Worm (Caenorhabditis elegans) whole organism, midembryonic: ENCODE data around the gene Y49F6B.12.

ENCODE experiments used
- T22C8.4 ChIP-seq: fragments of 200-800 bp; sonication (Bioruptor generic); IDR thresholded peaks from 2 replicates; pipeline ENCODE4 v1.3.6; 2022; ENCODE audit warnings: missing genetic modification characterization, missing compliant biosample characterization
- cog-1 ChIP-seq: sonication (generic microtip); optimal IDR thresholded peaks from 2 replicates; lab custom pipeline; 2016; ENCODE audit warnings: missing genetic modification characterization, missing compliant biosample characterization
- flt-1 ChIP-seq: fragments of 200-800 bp; sonication (Bioruptor generic); IDR thresholded peaks from 2 replicates; pipeline ENCODE4 v1.3.6; 2022; ENCODE audit warnings: missing genetic modification characterization, missing compliant biosample characterization
- klf-2 ChIP-seq: fragments of 200-800 bp; sonication (Bioruptor generic); conservative IDR thresholded peaks from 2 replicates; pipeline ENCODE4 v1.3.6; 2022; ENCODE audit warnings: missing genetic modification reagents, missing genetic modification characterization, missing compliant biosample characterization
- med-1 ChIP-seq: sonication (generic microtip); optimal IDR thresholded peaks from 2 replicates; lab custom pipeline; 2017; ENCODE audit warnings: missing genetic modification characterization, mild to moderate bottlenecking, missing compliant biosample characterization, antibody characterized with exemption, missing genetic modification reagents; ENCODE audit not compliant: insufficient read depth
- ref-1 ChIP-seq: fragments of 200-800 bp; sonication (Bioruptor generic); conservative IDR thresholded peaks from 2 replicates; pipeline ENCODE4 v1.3.6; 2022; ENCODE audit warnings: missing genetic modification reagents, missing genetic modification characterization, missing compliant biosample characterization
- tab-1 ChIP-seq: fragments of 200-800 bp; sonication (Bioruptor generic); IDR thresholded peaks from 2 replicates; pipeline ENCODE4 v1.3.6; 2022; ENCODE audit warnings: missing genetic modification characterization, missing compliant biosample characterization
- ztf-23 ChIP-seq: fragments of 200-800 bp; sonication (Bioruptor generic); IDR thresholded peaks from 2 replicates; pipeline ENCODE4 v1.3.6; 2022; ENCODE audit warnings: missing genetic modification reagents, missing genetic modification characterization, missing compliant biosample characterization
- ztf-29 ChIP-seq: fragments of 200-800 bp; sonication (Bioruptor generic); IDR thresholded peaks from 2 replicates; pipeline ENCODE4 v1.3.6; 2022; ENCODE audit warnings: missing genetic modification reagents, missing genetic modification characterization, missing compliant biosample characterization

Gene Y49F6B.12

DNA sequence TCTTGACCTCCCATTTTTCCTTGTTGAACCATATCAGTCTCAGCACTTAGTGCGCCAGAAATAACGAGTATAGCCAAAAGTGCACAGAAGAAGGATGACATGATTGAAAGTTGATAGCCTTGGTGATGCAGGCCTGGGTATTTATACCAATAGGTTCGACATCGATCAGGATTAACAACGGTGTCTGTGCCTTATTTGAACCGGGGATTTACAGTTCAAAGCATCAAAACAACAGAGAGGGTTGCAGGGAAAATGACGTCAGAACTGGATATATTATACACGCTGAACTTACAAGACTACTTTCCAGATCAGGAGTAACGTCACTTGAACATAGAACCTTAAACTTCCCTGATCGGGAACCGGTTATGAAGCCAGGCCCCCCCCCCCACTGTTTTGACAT is at the start of gene Y49F6B.12:
Gene Y49F6B.12, minus strand, starts transcription at position 101 of the 400 bp plus-strand sequence.
- TF ChIP-seq ztf-29 (GFP tag; lab: Robert Waterston, UW) (no peak), T22C8.4 (GFP tag; lab: Robert Waterston, UW) (no peak), tab-1 (GFP tag; lab: Robert Waterston, UW) (no peak), ref-1 (GFP tag; lab: Robert Waterston, UW) (no peak), flt-1 (no peak), ztf-23 (no peak), cog-1 (tag; lab: Kevin White, UChicago) (no peak), med-1 (GFP tag; lab: Kevin White, UChicago) (no peak), klf-2 (GFP tag; lab: Robert Waterston, UW) (no peak)

DNA sequence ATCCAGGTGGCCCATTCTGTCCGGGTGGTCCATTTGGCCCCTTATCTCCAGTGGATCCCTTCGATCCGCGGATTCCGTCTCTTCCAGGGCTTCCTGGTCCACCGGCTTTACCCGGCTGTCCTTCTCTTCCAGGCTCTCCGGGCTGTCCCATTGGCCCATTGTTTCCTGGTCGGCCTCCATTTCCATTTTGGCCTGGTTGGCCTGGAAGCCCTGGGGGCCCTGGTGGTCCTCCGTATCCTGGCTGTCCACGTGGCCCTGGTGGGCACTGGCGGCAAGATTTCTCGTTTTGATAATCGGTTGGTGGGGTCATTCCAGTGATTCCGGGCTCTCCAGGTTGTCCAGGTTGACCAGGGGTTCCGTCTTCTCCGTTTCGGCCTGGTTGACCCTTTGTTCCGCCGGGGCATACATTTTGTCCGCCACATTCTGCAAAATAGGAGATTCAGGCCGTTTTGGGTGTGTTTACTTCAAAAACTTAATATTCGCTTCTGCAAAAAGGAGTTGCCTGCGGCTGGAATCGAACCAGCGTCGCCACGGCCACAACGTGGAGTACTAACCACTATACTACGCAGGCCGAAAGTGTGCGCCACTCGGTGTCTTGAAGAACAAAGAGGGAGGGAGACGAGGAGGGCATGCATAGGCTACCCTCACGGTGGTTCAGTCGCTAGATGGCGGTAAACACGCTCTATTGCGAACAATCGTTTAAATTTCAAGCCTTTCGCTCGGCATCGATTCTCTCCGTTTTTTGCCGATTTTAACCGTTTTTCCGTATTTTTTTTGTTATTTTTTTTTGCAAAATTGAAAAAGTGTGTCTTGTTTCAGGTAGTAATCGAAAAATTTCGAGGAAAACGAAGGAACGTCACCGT is 49.0 kb upstream of the Y49F6B.12 start, which contains the start of gene W09G10.9:
Gene W09G10.9, plus strand, starts transcription at position 813 of the 863 bp plus-strand sequence.
- peak; percentile 93 for TF ChIP-seq ztf-23
- TF ChIP-seq cog-1 (tag; lab: Kevin White, UChicago) = peak; percentile 4
- peak; percentile 96 for TF ChIP-seq tab-1 (GFP tag; lab: Robert Waterston, UW)
- peak; percentile 87 for TF ChIP-seq ztf-29 (GFP tag; lab: Robert Waterston, UW)
- peak; percentile 95 for TF ChIP-seq flt-1
- peak; percentile 89 for TF ChIP-seq ref-1 (GFP tag; lab: Robert Waterston, UW)
- TF ChIP-seq klf-2 (GFP tag; lab: Robert Waterston, UW) = peak; percentile 91
- peak; percentile 43 for TF ChIP-seq med-1 (GFP tag; lab: Kevin White, UChicago)
- peak; percentile 92 for TF ChIP-seq T22C8.4 (GFP tag; lab: Robert Waterston, UW)

DNA sequence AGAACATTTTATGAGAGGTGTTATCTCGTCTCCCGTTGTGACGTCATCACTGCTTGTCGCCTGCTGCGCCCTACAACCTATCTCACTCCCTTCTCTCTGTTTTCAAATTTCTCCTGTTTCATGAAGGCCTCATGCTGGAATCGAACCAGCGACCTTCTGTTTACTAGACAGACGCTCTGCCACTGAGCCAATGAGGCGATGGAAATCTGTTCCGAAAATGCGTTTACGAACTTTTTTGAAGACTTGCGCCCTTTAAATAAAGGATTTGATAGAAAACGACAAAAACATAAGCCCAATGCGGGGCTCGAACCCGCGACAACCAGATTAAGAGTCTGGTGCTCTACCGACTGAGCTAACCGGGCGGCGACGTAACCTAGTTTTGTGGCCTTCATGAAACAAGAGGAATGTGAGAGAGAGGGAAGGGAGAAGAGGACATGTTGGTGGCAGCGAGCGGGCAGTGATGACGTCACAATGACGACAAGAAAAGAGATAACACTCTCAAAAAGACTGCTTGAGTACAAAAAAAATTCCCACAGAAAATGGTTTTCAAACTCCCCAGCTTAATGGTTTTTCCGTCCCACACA is 46.8 kb upstream of the Y49F6B.12 start, which contains the start of gene clec-126:
Gene clec-126, plus strand, starts transcription at position 534 of the 584 bp plus-strand sequence.
- peak; percentile 81 for TF ChIP-seq ref-1 (GFP tag; lab: Robert Waterston, UW)
- TF ChIP-seq med-1 (GFP tag; lab: Kevin White, UChicago) = peak; percentile 62
- TF ChIP-seq ztf-29 (GFP tag; lab: Robert Waterston, UW) = peak; percentile 86; the same call in 1 of the 2 replicates
- TF ChIP-seq tab-1 (GFP tag; lab: Robert Waterston, UW) = peak; percentile 89
- peak; percentile 87; the same call in 1 of the 2 replicates for TF ChIP-seq ztf-23
- TF ChIP-seq T22C8.4 (GFP tag; lab: Robert Waterston, UW) = peak; percentile 88
- peak; percentile 84 for TF ChIP-seq klf-2 (GFP tag; lab: Robert Waterston, UW)
- TF ChIP-seq cog-1 (tag; lab: Kevin White, UChicago) = peak; percentile 87
- peak; percentile 93 for TF ChIP-seq flt-1

DNA sequence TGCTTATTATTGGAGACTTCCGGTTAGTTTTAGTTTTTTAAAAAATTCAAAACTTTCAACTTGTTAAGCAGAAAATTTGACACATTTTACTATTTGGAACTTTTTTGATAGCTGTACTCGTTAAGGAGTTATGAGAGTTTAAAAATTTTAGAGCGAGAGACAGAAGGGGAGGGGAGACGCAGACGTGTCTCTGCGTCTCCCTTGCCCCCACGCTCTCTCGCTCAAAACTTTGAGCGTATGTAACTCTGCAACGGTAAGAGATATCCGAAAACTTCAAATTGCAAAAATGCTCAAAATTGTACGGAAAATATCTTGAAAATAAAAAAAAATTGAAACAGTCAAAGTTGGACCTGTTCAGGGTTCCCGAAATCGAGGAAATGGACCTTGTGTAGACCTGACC is 44.0 kb upstream of the Y49F6B.12 start:
- no peak for TF ChIP-seq ztf-23
- TF ChIP-seq tab-1 (GFP tag; lab: Robert Waterston, UW) = no peak
- no peak for TF ChIP-seq klf-2 (GFP tag; lab: Robert Waterston, UW)
- TF ChIP-seq flt-1 = no peak
- TF ChIP-seq ref-1 (GFP tag; lab: Robert Waterston, UW) = no peak
- no peak for TF ChIP-seq cog-1 (tag; lab: Kevin White, UChicago)
- TF ChIP-seq ztf-29 (GFP tag; lab: Robert Waterston, UW) = no peak
- no peak for TF ChIP-seq T22C8.4 (GFP tag; lab: Robert Waterston, UW)
- TF ChIP-seq med-1 (GFP tag; lab: Kevin White, UChicago) = no peak

DNA sequence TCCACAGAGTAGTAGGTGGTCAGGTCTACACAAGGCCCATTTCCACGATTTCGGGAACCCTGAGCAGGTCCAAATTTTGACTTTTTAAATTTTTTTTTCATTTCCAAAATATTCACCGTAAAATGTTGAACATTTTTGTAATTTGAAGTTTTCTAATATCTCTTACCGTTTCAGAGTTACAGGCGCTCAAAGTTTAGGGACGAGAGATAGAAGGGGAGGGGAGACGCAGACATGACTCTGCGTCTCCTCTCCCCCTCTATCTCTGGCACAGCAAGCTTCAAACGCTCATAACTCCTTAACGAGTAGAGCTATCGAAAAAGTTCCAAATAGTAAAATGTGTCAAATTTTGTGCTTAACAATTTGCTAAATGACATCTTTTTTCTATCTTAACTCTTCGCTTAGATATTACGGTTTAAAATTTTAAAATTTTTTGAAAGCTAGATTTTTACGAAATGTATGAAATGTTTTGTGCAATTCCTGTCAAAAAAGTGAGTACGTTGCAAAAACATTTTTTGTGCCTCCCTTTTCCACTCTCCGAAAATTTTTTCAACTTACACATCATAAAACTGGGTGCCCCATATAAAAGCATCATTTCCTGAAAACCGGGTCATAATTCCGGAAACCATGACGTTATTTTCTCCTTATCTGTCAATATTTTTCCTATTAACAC is 43.3 kb upstream of the Y49F6B.12 start, which contains the start of the genes Y49F6B.14 and clec-125:
Gene Y49F6B.14, minus strand, starts transcription at position 101 of the 670 bp plus-strand sequence.
Gene clec-125, plus strand, starts transcription at position 620 of the 670 bp plus-strand sequence.
- TF ChIP-seq ztf-23 = no peak
- no peak for TF ChIP-seq flt-1
- TF ChIP-seq ztf-29 (GFP tag; lab: Robert Waterston, UW) = no peak
- no peak for TF ChIP-seq klf-2 (GFP tag; lab: Robert Waterston, UW)
- TF ChIP-seq ref-1 (GFP tag; lab: Robert Waterston, UW) = no peak
- no peak for TF ChIP-seq med-1 (GFP tag; lab: Kevin White, UChicago)
- TF ChIP-seq T22C8.4 (GFP tag; lab: Robert Waterston, UW) = no peak
- TF ChIP-seq cog-1 (tag; lab: Kevin White, UChicago) = no peak

DNA sequence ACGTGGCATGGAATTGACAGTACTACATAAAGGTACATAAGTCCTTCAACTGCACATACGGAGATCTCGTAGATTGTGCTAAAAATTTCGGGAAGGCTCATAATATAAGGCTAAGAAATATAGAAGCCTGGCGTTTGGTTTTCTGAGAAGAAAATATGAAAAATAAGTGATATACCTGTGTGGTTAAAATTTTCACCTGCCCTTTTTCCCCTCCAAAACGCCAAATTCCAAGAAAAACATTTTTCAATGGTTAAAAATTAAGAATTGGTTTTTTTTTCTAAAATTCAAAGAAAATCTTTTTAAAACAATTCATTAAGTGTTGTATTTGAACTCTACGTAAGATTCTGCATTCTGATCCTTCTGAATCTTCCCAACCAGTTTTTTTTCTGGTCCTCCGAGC is 42.4 kb upstream of the Y49F6B.12 start, which contains the start of gene srz-5:
Gene srz-5, minus strand, starts transcription at position 101 of the 400 bp plus-strand sequence.
- no peak for TF ChIP-seq tab-1 (GFP tag; lab: Robert Waterston, UW)
- no peak for TF ChIP-seq klf-2 (GFP tag; lab: Robert Waterston, UW)
- no peak for TF ChIP-seq flt-1
- TF ChIP-seq med-1 (GFP tag; lab: Kevin White, UChicago) = no peak
- TF ChIP-seq T22C8.4 (GFP tag; lab: Robert Waterston, UW) = no peak

DNA sequence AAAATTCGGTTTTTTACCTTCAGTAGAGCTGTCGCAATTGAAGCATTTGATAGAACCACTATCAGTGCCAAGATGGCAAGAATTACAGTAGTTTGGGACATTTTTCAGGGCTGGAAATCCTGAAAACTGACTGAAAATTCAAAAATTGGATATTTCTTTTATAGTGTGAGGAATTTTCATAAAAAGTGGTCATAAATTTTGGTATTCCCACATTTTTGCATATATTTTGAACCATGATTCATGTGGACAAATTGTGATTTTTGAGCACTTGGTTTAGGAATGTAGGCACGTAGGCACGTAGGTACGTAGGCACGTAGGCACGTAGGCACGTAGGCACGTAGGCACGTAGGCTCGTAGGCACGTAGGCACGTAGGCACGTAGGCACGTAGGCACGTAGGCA is 40.0 kb upstream of the Y49F6B.12 start, which contains the start of gene Y49F6B.19:
Gene Y49F6B.19, minus strand, starts transcription at position 101 of the 400 bp plus-strand sequence.
- TF ChIP-seq flt-1 (no peak), ztf-23 (no peak), T22C8.4 (GFP tag; lab: Robert Waterston, UW) (no peak), ztf-29 (GFP tag; lab: Robert Waterston, UW) (no peak), tab-1 (GFP tag; lab: Robert Waterston, UW) (no peak), cog-1 (tag; lab: Kevin White, UChicago) (no peak), med-1 (GFP tag; lab: Kevin White, UChicago) (no peak), klf-2 (GFP tag; lab: Robert Waterston, UW) (no peak), ref-1 (GFP tag; lab: Robert Waterston, UW) (no peak)

DNA sequence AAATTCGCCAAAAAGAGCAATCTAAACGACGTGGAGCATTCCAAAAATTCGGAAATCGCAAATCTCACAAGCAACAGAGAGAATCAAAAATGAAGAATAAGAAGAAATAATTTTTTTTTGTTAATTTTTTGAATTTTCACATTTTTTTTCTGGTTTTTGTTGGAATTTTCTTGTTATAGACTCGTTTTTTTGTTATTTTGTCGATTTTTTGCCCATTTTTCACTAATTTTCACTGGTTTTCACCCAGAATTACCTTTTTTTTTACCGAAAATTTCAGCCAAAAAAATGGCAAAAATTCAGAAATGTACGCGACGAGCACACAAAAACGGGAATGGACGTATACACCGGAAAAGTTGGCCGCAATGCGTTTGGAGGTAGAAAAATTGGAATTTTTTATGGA is 32.5 kb upstream of the Y49F6B.12 start, which contains the start of gene cyh-1:
Gene cyh-1, plus strand, starts transcription at position 301 of the 400 bp plus-strand sequence.
- TF ChIP-seq med-1 (GFP tag; lab: Kevin White, UChicago) (no peak), ztf-29 (GFP tag; lab: Robert Waterston, UW) (no peak), ztf-23 (no peak), cog-1 (tag; lab: Kevin White, UChicago) (no peak), tab-1 (GFP tag; lab: Robert Waterston, UW) (no peak), T22C8.4 (GFP tag; lab: Robert Waterston, UW) (no peak), ref-1 (GFP tag; lab: Robert Waterston, UW) (no peak), klf-2 (GFP tag; lab: Robert Waterston, UW) (no peak), flt-1 (no peak)
